Worm (Caenorhabditis elegans) whole organism, late embryonic: ENCODE results near the gene C37C3.18.
A peak's percentile ranks its signal among the peaks of the same experiment; 100 is the strongest.

Experiments
- C08G9.2 ChIP-seq: sonication (generic microtip); optimal IDR thresholded peaks from 2 replicates; lab custom pipeline; 2016; ENCODE audit warnings: mild to moderate bottlenecking, missing genetic modification characterization, moderate library complexity, missing compliant biosample characterization
- K02D7.2 ChIP-seq: sonication (generic microtip); optimal IDR thresholded peaks from 2 replicates; lab custom pipeline; 2017; ENCODE audit warnings: mild to moderate bottlenecking, missing genetic modification characterization, missing compliant biosample characterization
- K09A11.1 ChIP-seq: sonication (generic microtip); optimal IDR thresholded peaks from 2 replicates; lab custom pipeline; 2017; ENCODE audit warnings: antibody characterized with exemption, mild to moderate bottlenecking, missing genetic modification characterization, missing compliant biosample characterization; ENCODE audit not compliant: insufficient read depth
- T23F11.4 ChIP-seq: fragments of 200-800 bp; sonication (Bioruptor generic); optimal IDR thresholded peaks from 2 replicates; lab custom pipeline; 2018; ENCODE audit warnings: mild to moderate bottlenecking, missing genetic modification characterization, missing compliant biosample characterization
- ceh-14 ChIP-seq: sonication (generic microtip); optimal IDR thresholded peaks from 2 replicates; lab custom pipeline; 2016; ENCODE audit warnings: missing genotype, missing genetic modification characterization, missing compliant biosample characterization
- ceh-18 ChIP-seq: sonication (generic microtip); optimal IDR thresholded peaks from 2 replicates; lab custom pipeline; 2016; ENCODE audit warnings: missing genetic modification characterization, missing compliant biosample characterization
- ceh-2 ChIP-seq: sonication (generic microtip); optimal IDR thresholded peaks from 2 replicates; lab custom pipeline; 2016; ENCODE audit warnings: missing genotype, missing genetic modification characterization, missing compliant biosample characterization
- ceh-31 ChIP-seq: sonication (generic microtip); optimal IDR thresholded peaks from 2 replicates; lab custom pipeline; 2016; ENCODE audit warnings: missing genetic modification characterization, missing compliant biosample characterization
- ceh-34 ChIP-seq: sonication (generic microtip); optimal IDR thresholded peaks from 2 replicates; lab custom pipeline; 2016; ENCODE audit warnings: mild to moderate bottlenecking, missing genetic modification characterization, missing compliant biosample characterization
- ceh-45 ChIP-seq: fragments of 200-800 bp; sonication (Bioruptor generic); IDR thresholded peaks from 2 replicates; pipeline ENCODE4 v1.3.6; 2022; ENCODE audit warnings: missing genetic modification reagents, missing genetic modification characterization, missing compliant biosample characterization
- ceh-6 ChIP-seq: fragments of 200-800 bp; sonication (Bioruptor generic); optimal IDR thresholded peaks from 2 replicates; lab custom pipeline; 2018; ENCODE audit warnings: mild to moderate bottlenecking, missing genetic modification characterization, missing compliant biosample characterization
- ceh-9 ChIP-seq: sonication (generic microtip); optimal IDR thresholded peaks from 2 replicates; lab custom pipeline; 2016; ENCODE audit warnings: mild to moderate bottlenecking, missing genetic modification characterization, inconsistent platforms, missing compliant biosample characterization
- che-1 ChIP-seq: sonication (generic microtip); optimal IDR thresholded peaks from 2 replicates; lab custom pipeline; 2016; ENCODE audit warnings: mild to moderate bottlenecking, missing genetic modification characterization, missing compliant biosample characterization
- elt-2 ChIP-seq: sonication (generic microtip); optimal IDR thresholded peaks from 2 replicates; lab custom pipeline; 2016; ENCODE audit warnings: missing genetic modification reagents, missing genetic modification characterization, missing compliant biosample characterization
- elt-4 ChIP-seq: sonication (generic microtip); optimal IDR thresholded peaks from 2 replicates; lab custom pipeline; 2016; ENCODE audit warnings: missing genetic modification characterization, missing compliant biosample characterization
- fax-1 ChIP-seq: sonication (generic microtip); optimal IDR thresholded peaks from 2 replicates; lab custom pipeline; 2016; ENCODE audit warnings: missing genotype, missing genetic modification characterization, missing compliant biosample characterization
- fkh-10 ChIP-seq: fragments of 150-350 bp; optimal IDR thresholded peaks from 2 replicates; lab custom pipeline; 2014; ENCODE audit warnings: missing biosample characterization, missing genetic modification reagents, missing genetic modification characterization
- hlh-13 ChIP-seq: fragments of 200-800 bp; sonication (Bioruptor generic); optimal IDR thresholded peaks from 2 replicates; lab custom pipeline; 2018; ENCODE audit warnings: mild to moderate bottlenecking, missing genetic modification characterization, missing compliant biosample characterization
- hlh-15 ChIP-seq: sonication (generic microtip); optimal IDR thresholded peaks from 2 replicates; lab custom pipeline; 2016; ENCODE audit warnings: missing genetic modification characterization, missing compliant biosample characterization
- hlh-30 ChIP-seq: sonication (generic microtip); optimal IDR thresholded peaks from 2 replicates; lab custom pipeline; 2017; ENCODE audit warnings: antibody characterized with exemption, missing genetic modification characterization, missing compliant biosample characterization; ENCODE audit not compliant: insufficient read depth
- hlh-8 ChIP-seq: sonication (generic microtip); optimal IDR thresholded peaks from 2 replicates; lab custom pipeline; 2016; ENCODE audit warnings: missing genotype, missing genetic modification characterization, missing compliant biosample characterization
- lin-11 ChIP-seq: fragments of 200-800 bp; sonication (Bioruptor generic); optimal IDR thresholded peaks from 2 replicates; lab custom pipeline; 2018; ENCODE audit warnings: mild to moderate bottlenecking, missing genetic modification characterization, missing compliant biosample characterization
- nhr-11 ChIP-seq: fragments of 150-350 bp; optimal IDR thresholded peaks from 2 replicates; lab custom pipeline; 2014; ENCODE audit warnings: missing biosample characterization, missing genetic modification characterization
- nhr-232 ChIP-seq: sonication (generic microtip); optimal IDR thresholded peaks from 2 replicates; lab custom pipeline; 2016; ENCODE audit warnings: missing genetic modification characterization, missing compliant biosample characterization
- pag-3 ChIP-seq: sonication (generic microtip); optimal IDR thresholded peaks from 2 replicates; lab custom pipeline; 2016; ENCODE audit warnings: missing compliant biosample characterization, missing genetic modification characterization, borderline replicate concordance
- pax-1 ChIP-seq: fragments of 150-350 bp; optimal IDR thresholded peaks from 2 replicates; lab custom pipeline; 2014; ENCODE audit warnings: missing biosample characterization, missing genetic modification characterization
- pha-2 ChIP-seq: sonication (generic microtip); optimal IDR thresholded peaks from 2 replicates; lab custom pipeline; 2017; ENCODE audit warnings: mild to moderate bottlenecking, missing genetic modification characterization, missing compliant biosample characterization
- pha-4 ChIP-seq: fragments of 150-350 bp; optimal IDR thresholded peaks from 2 replicates; lab custom pipeline; 2018; ENCODE audit warnings: missing biosample characterization, missing genetic modification reagents, missing genetic modification characterization
- pqm-1 ChIP-seq: sonication (generic microtip); optimal IDR thresholded peaks from 2 replicates; lab custom pipeline; 2016; ENCODE audit warnings: missing genetic modification characterization, missing compliant biosample characterization
- pros-1 ChIP-seq: fragments of 150-350 bp; optimal IDR thresholded peaks from 2 replicates; lab custom pipeline; 2014; ENCODE audit warnings: missing biosample characterization, missing genetic modification reagents, missing genetic modification characterization
- ref-2 ChIP-seq: sonication (generic microtip); optimal IDR thresholded peaks from 2 replicates; lab custom pipeline; 2016; ENCODE audit warnings: missing genetic modification characterization, missing compliant biosample characterization
- sox-4 ChIP-seq: sonication (generic microtip); optimal IDR thresholded peaks from 2 replicates; lab custom pipeline; 2017; ENCODE audit warnings: mild to moderate bottlenecking, missing genetic modification characterization, inconsistent platforms, missing compliant biosample characterization
- syd-9 ChIP-seq: sonication (generic microtip); optimal IDR thresholded peaks from 2 replicates; lab custom pipeline; 2016; ENCODE audit warnings: mild to moderate bottlenecking, missing genetic modification characterization, moderate library complexity, missing compliant biosample characterization
- tbx-7 ChIP-seq: sonication (generic microtip); optimal IDR thresholded peaks from 2 replicates; lab custom pipeline; 2016; ENCODE audit warnings: missing genotype, missing genetic modification characterization, missing compliant biosample characterization
- unc-42 ChIP-seq: sonication (generic microtip); optimal IDR thresholded peaks from 2 replicates; lab custom pipeline; 2016; ENCODE audit warnings: missing genotype, missing genetic modification characterization, missing compliant biosample characterization
- unc-55 ChIP-seq: sonication (generic microtip); optimal IDR thresholded peaks from 2 replicates; lab custom pipeline; 2017; ENCODE audit warnings: missing biosample characterization, missing genetic modification reagents, missing genetic modification characterization
- zip-5 ChIP-seq: sonication (generic microtip); optimal IDR thresholded peaks from 2 replicates; lab custom pipeline; 2016; ENCODE audit warnings: missing genetic modification characterization, missing compliant biosample characterization

Gene C37C3.18

ce11 chrV:7870707-7871106, 15.9 kb downstream of the C37C3.18 start, which contains the start of gene nipi-4:
Gene nipi-4 (minus strand): TSS chrV:7870807.
- TF ChIP-seq fax-1 (tag; lab: Kevin White, UChicago) = no peak
- TF ChIP-seq che-1 = no peak
- no peak for TF ChIP-seq hlh-13
- no peak for TF ChIP-seq pha-2 (tag; lab: Kevin White, UChicago)
- no peak for TF ChIP-seq pag-3 (tag; lab: Kevin White, UChicago)
- no peak for TF ChIP-seq T23F11.4 (GFP tag; lab: Kevin White, UChicago)
- TF ChIP-seq unc-55 (GFP tag; lab: Kevin White, UChicago) = no peak
- TF ChIP-seq ref-2 (tag; lab: Kevin White, UChicago) = no peak
- TF ChIP-seq elt-2 (tag; lab: Kevin White, UChicago) = no peak
- TF ChIP-seq K09A11.1 (tag; lab: Kevin White, UChicago) = no peak
- no peak for TF ChIP-seq ceh-2 (tag; lab: Kevin White, UChicago)
- no peak for TF ChIP-seq ceh-34
- TF ChIP-seq sox-4 (tag; lab: Kevin White, UChicago) = no peak
- no peak for TF ChIP-seq pros-1 (tag; lab: Kevin White, UChicago)
- no peak for TF ChIP-seq nhr-232 (tag; lab: Kevin White, UChicago)
- no peak for TF ChIP-seq unc-42
- TF ChIP-seq, all 69 proteins: peak for 0

DNA sequence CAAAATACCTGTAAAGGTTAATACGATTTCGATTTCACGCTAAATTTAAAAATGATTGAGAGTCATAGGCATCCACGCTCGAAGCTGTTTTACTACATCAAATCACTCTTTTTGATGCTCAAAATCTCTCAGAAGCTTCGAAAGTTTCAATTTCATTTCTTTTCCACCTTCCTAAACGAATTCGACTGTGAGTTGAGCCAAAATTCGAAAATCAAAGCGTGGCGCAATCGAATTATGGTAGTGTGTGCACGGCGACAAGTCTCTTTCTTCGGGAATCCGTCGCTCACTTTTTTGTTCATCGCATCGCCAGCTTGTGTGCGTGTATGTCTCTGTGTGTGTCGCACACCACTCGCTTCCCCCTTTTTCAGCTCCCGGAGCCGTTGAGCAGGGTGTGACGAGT, 18.2 kb downstream of the C37C3.18 start:
- no peak for TF ChIP-seq ceh-31 (tag; lab: Kevin White, UChicago)
- TF ChIP-seq zip-5 (tag; lab: Kevin White, UChicago) = no peak
- TF ChIP-seq pax-1 (tag; lab: Kevin White, UChicago) = no peak
- TF ChIP-seq ref-2 (tag; lab: Kevin White, UChicago) = no peak
- TF ChIP-seq lin-11 (tag; lab: Kevin White, UChicago) = no peak
- no peak for TF ChIP-seq syd-9 (tag; lab: Kevin White, UChicago)
- no peak for TF ChIP-seq ceh-34
- TF ChIP-seq hlh-15 (tag; lab: Kevin White, UChicago) = no peak
- no peak for TF ChIP-seq hlh-30 (tag; lab: Kevin White, UChicago)
- TF ChIP-seq fkh-10 = peak; percentile 16
- peak; percentile 96 for TF ChIP-seq unc-42

ce11 chrV:7875456-7875855, 20.7 kb downstream of the C37C3.18 start, which contains the start of gene F40A3.4:
Gene F40A3.4 (plus strand): TSS chrV:7875756.
- TF ChIP-seq elt-2 (tag; lab: Kevin White, UChicago) (no peak), ceh-18 (tag; lab: Kevin White, UChicago) (no peak), ceh-6 (GFP tag; lab: Kevin White, UChicago) (no peak), lin-11 (tag; lab: Kevin White, UChicago) (no peak), pqm-1 (no peak), ceh-45 (no peak), ceh-31 (tag; lab: Kevin White, UChicago) (no peak), pax-1 (tag; lab: Kevin White, UChicago) (no peak), unc-55 (GFP tag; lab: Kevin White, UChicago) (no peak), C08G9.2 (tag; lab: Kevin White, UChicago) (no peak), nhr-11 (tag; lab: Kevin White, UChicago) (no peak)
- TF ChIP-seq, all 69 proteins: peak for 0

ce11 chrV:7876881-7877475, 22.2 kb downstream of the C37C3.18 start, which contains the start of gene F40A3.3:
Gene F40A3.3 (plus strand): TSS chrV:7877444.
- TF ChIP-seq pqm-1 = no peak
- TF ChIP-seq ceh-18 (tag; lab: Kevin White, UChicago) = no peak
- TF ChIP-seq pag-3 (tag; lab: Kevin White, UChicago) = no peak
- TF ChIP-seq, all 69 proteins: peak for 0

DNA sequence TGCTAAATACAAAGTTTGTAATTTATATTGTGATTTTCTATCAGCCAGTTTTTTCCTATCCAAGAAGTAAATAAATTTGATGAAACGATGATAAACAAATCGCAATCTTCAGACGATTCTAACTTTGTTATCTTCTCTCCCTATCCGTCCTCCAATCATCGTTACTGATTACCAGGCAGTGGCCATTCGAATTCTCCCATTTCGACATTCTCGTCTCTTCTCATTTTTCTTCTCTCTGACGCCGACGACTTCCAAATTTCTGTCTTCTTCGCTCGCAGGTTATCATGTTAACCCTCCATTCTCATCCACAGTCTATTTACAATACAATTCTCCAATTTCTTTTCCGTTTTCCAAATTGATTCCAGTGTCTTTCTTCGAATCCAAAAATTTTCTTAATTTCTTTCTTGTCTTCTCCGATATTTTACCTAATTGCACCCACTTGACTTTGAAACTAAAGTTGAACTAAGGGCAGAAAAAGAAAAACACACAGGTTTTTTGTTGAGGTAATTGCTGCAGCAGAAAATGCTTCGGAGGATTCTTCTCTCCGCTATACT, 23.7 kb downstream of the C37C3.18 start, which contains the start of gene F40A3.2:
TSS of gene F40A3.2 (plus strand) at position 504 of the 554 bp plus-strand sequence.
- TF ChIP-seq ceh-9 (tag; lab: Kevin White, UChicago) = no peak
- TF ChIP-seq nhr-11 (tag; lab: Kevin White, UChicago) = no peak
- no peak for TF ChIP-seq elt-4
- TF ChIP-seq K02D7.2 (tag; lab: Kevin White, UChicago) = no peak
- no peak for TF ChIP-seq lin-11 (tag; lab: Kevin White, UChicago)
- TF ChIP-seq hlh-15 (tag; lab: Kevin White, UChicago) = no peak
- no peak for TF ChIP-seq C08G9.2 (tag; lab: Kevin White, UChicago)
- TF ChIP-seq unc-55 (GFP tag; lab: Kevin White, UChicago) = no peak
- no peak for TF ChIP-seq tbx-7 (tag; lab: Kevin White, UChicago)
- no peak for TF ChIP-seq ceh-14 (tag; lab: Kevin White, UChicago)
- no peak for TF ChIP-seq ceh-18 (tag; lab: Kevin White, UChicago)
- no peak for TF ChIP-seq hlh-8 (tag; lab: Kevin White, UChicago)
- TF ChIP-seq sox-4 (tag; lab: Kevin White, UChicago) = no peak
- no peak for TF ChIP-seq unc-42
- TF ChIP-seq pha-4 (tag; lab: Kevin White, UChicago) = no peak
